Worm (Caenorhabditis elegans): ENCODE results near the gene ulp-3.

ulp-3 gene

DNA sequence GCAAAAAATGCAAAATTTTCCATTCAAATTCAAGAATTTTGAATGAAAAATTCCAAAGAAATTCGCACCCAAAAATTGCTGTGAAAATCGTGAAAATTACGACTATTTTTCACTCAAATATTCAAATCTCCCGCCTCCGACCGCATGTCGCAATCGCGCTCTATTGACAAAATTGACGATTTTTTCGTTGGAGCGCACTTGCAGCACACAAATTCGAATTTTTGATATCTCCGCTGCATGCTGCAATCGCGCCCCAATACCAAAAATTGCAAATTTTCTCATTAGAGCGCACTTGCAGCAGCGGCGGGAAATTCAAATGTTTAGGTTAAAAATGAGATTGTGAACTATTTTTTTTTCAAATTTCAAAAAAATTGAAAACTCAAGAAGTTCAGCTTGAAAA is 34.3 kb downstream of the ulp-3 start:
- TF ChIP-seq nhr-21 (tag; optimal IDR thresholded peaks at IDR 0.05) (no peak), lin-39 (tag; optimal IDR thresholded peaks at IDR 0.05) (no peak), nhr-10 (tag; optimal IDR thresholded peaks at IDR 0.05) (no peak), F13H6.1 (tag; optimal IDR thresholded peaks at IDR 0.05) (no peak), ama-1 (optimal IDR thresholded peaks at IDR 0.05) (no peak), blmp-1 (tag; optimal IDR thresholded peaks at IDR 0.05; ENCODE audit: insufficient read depth) (no peak), lsy-2 (tag; optimal IDR thresholded peaks at IDR 0.05) (no peak), nhr-6 (tag; optimal IDR thresholded peaks at IDR 0.05) (no peak), unc-55 (GFP tag; optimal IDR thresholded peaks at IDR 0.05) (no peak), mbf-1 (tag; optimal IDR thresholded peaks at IDR 0.05) (no peak), gmeb-1 (tag; optimal IDR thresholded peaks at IDR 0.05) (no peak), Y55F3AM.14 (GFP tag; optimal IDR thresholded peaks at IDR 0.05) (no peak), zag-1 (tag; optimal IDR thresholded peaks at IDR 0.05) (no peak), peb-1 (tag; optimal IDR thresholded peaks at IDR 0.05) (no peak), C34F6.9 (tag; optimal IDR thresholded peaks at IDR 0.05) (no peak), nhr-11 (tag; optimal IDR thresholded peaks at IDR 0.05) (no peak), sma-3 (GFP tag; optimal IDR thresholded peaks at IDR 0.05) (no peak), ztf-1 (GFP tag; conservative IDR thresholded peaks at IDR 0.05) (no peak), alr-1 (tag; optimal IDR thresholded peaks at IDR 0.05) (no peak), mab-5 (tag; optimal IDR thresholded peaks at IDR 0.05) (no peak)

DNA sequence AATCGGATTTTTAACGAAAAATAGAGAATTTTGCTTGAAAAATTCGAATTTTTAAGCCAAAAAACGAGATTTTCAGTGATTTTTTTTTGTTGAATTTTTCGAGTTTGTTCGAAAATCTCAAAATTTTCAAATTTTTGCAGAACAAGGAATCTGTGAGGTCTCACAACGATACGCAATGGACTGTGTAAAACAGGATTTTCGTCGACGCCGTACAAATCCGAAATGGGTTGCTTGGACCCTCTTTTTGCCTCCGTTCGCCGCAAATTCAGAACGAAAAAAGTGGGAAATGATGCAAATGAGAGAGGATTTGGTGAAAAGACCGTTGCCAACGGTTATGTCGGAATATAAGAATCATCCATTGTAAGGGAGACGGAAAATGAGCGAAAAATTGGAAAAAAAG is 38.9 kb downstream of the ulp-3 start:
- no peak for TF ChIP-seq R02D3.7 (tag; optimal IDR thresholded peaks at IDR 0.05)
- TF ChIP-seq Y55F3AM.14 (GFP tag; optimal IDR thresholded peaks at IDR 0.05) = no peak
- no peak for TF ChIP-seq elt-1 (tag; optimal IDR thresholded peaks at IDR 0.05)
- TF ChIP-seq unc-39 (tag; optimal IDR thresholded peaks at IDR 0.05) = no peak
- TF ChIP-seq dmd-4 (tag; optimal IDR thresholded peaks at IDR 0.05) = no peak
- no peak for TF ChIP-seq alr-1 (tag; optimal IDR thresholded peaks at IDR 0.05)

DNA sequence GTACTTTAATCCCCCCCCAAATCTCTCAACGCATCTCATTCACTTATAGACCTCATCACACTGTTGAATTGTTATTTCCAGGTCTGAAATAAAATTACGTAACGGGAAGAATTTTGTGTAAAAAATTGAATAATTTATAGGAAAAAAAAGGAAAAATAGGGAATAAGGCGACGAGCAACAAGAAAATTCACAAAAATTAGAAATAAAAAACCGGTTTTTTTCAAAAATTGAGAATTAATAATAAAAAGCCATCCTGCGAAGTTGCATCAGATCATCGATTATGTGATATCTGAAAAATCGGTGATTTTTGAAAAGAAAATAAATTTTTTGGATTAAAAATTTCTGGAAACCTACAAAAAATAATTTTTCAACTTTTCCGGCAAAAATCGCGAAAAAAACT is 45.5 kb downstream of the ulp-3 start:
- TF ChIP-seq unc-55 (GFP tag; optimal IDR thresholded peaks at IDR 0.05) (no peak), peb-1 (tag; optimal IDR thresholded peaks at IDR 0.05) (no peak), nhr-23 (tag; optimal IDR thresholded peaks at IDR 0.05) (no peak), nhr-77 (tag; optimal IDR thresholded peaks at IDR 0.05) (no peak), ztf-11 (tag; optimal IDR thresholded peaks at IDR 0.05) (no peak), nhr-21 (tag; optimal IDR thresholded peaks at IDR 0.05) (no peak), lin-39 (tag; optimal IDR thresholded peaks at IDR 0.05) (no peak), Y55F3AM.14 (GFP tag; optimal IDR thresholded peaks at IDR 0.05) (no peak), gmeb-1 (tag; optimal IDR thresholded peaks at IDR 0.05) (no peak), nhr-237 (tag; optimal IDR thresholded peaks at IDR 0.05) (no peak)

Measured in whole organism, L2 larva.